Worm (Caenorhabditis elegans): ENCODE measurements around the gene acr-7.
A peak's percentile ranks its signal among the peaks of the same experiment; 100 is the strongest.

Gene acr-7

ce11 chrII:7863480-7864125, 14.0 kb upstream of the acr-7 start (continued):
- TF ChIP-seq hmg-1.2 (GFP tag; IDR thresholded peaks at IDR 0.05) (0 out of 2 replicates have a peak, but pooled peaks have one; percentile 17), T07F8.4 (tag; optimal IDR thresholded peaks at IDR 0.05) (no peak), egrh-3 (GFP tag; IDR thresholded peaks at IDR 0.05) (peak; percentile 79; the same call in 1 of the 2 replicates), hsf-1 (GFP tag; IDR thresholded peaks at IDR 0.05) (peak; percentile 59), ztf-6 (GFP tag; IDR thresholded peaks at IDR 0.05) (no peak), ekl-4 (GFP tag; IDR thresholded peaks at IDR 0.05) (no peak), B0019.2 (GFP tag; conservative IDR thresholded peaks at IDR 0.05) (no peak), xnd-1 (tag; optimal IDR thresholded peaks at IDR 0.05) (no peak), ets-4 (GFP tag; optimal IDR thresholded peaks at IDR 0.05) (no peak), sdz-38 (tag; optimal IDR thresholded peaks at IDR 0.05) (no peak), Y67H2A.10 (GFP tag; conservative IDR thresholded peaks at IDR 0.05) (0 out of 2 replicates have a peak, but pooled peaks have one; percentile 11), somi-1 (GFP tag; optimal IDR thresholded peaks at IDR 0.05) (no peak), mel-28 (tag; optimal IDR thresholded peaks at IDR 0.05; ENCODE audit: borderline replicate concordance) (no peak), gei-17 (GFP tag; optimal IDR thresholded peaks at IDR 0.05) (no peak), F22D6.2 (tag; optimal IDR thresholded peaks at IDR 0.05) (no peak), K11D2.4 (GFP tag; IDR thresholded peaks at IDR 0.05) (no peak), madf-6 (GFP tag; IDR thresholded peaks at IDR 0.05) (peak; percentile 33; the same call in 1 of the 2 replicates), snpc-1.1 (tag; optimal IDR thresholded peaks at IDR 0.05; ENCODE audit: insufficient read depth) (no peak), nhr-120 (GFP tag; IDR thresholded peaks at IDR 0.05) (no peak), fkh-3 (tag; optimal IDR thresholded peaks at IDR 0.05) (no peak), T26A5.8 (tag; optimal IDR thresholded peaks at IDR 0.05) (no peak), mes-4 (tag; optimal IDR thresholded peaks at IDR 0.05) (no peak), snpc-4 (GFP tag; optimal IDR thresholded peaks at IDR 0.05) (no peak), snpc-4 (tag; optimal IDR thresholded peaks at IDR 0.05) (no peak), zfh-2 (GFP tag; conservative IDR thresholded peaks at IDR 0.05) (peak; percentile 90), F57C9.4 (tag; optimal IDR thresholded peaks at IDR 0.05) (no peak), pha-4 (tag; optimal IDR thresholded peaks at IDR 0.05) (no peak), athp-1 (tag; optimal IDR thresholded peaks at IDR 0.05) (peak; percentile 25), zim-3 (tag; optimal IDR thresholded peaks at IDR 0.05) (no peak), attf-6 (GFP tag; IDR thresholded peaks at IDR 0.05) (no peak), mcd-1 (GFP tag; IDR thresholded peaks at IDR 0.05) (peak; percentile 39), lin-54 (GFP tag; optimal IDR thresholded peaks at IDR 0.05) (peak; percentile 75), pbrm-1 (GFP tag; IDR thresholded peaks at IDR 0.05) (no peak), rec-8 (tag; optimal IDR thresholded peaks at IDR 0.05) (no peak), unc-130 (GFP tag; optimal IDR thresholded peaks at IDR 0.05) (no peak), K12H6.12 (tag; optimal IDR thresholded peaks at IDR 0.05) (no peak), let-607 (tag; optimal IDR thresholded peaks at IDR 0.05) (no peak), bed-1 (GFP tag; IDR thresholded peaks at IDR 0.05) (no peak), egl-18 (GFP tag; IDR thresholded peaks at IDR 0.05) (no peak), F10E7.11 (tag; optimal IDR thresholded peaks at IDR 0.05) (no peak), Y53F4B.3 (GFP tag; IDR thresholded peaks at IDR 0.05) (no peak), attf-3 (GFP tag; conservative IDR thresholded peaks at IDR 0.05) (no peak), let-526 (GFP tag; IDR thresholded peaks at IDR 0.05) (no peak), dpff-1 (tag; optimal IDR thresholded peaks at IDR 0.05) (no peak)

Data from whole organism, young adult.